Fruit fly (Drosophila melanogaster) whole organism, wandering third instar larva: ENCODE data around the gene fh.

Source experiments
- Abd-B ChIP-seq: fragments of >200 bp; optimal IDR thresholded peaks from 2 replicates; lab custom pipeline; 2017; ENCODE audit warnings: missing biosample characterization, missing genetic modification characterization
- fru ChIP-seq: fragments of 200-800 bp; sonication (Bioruptor generic); optimal IDR thresholded peaks from 3 replicates; lab custom pipeline; 2016; ENCODE audit warnings: missing biosample characterization, mild to moderate bottlenecking, missing genetic modification characterization
- rgr ChIP-seq: fragments of 200-800 bp; sonication (Bioruptor generic); optimal IDR thresholded peaks from 3 replicates; lab custom pipeline; 2016; ENCODE audit warnings: missing biosample characterization, mild to moderate bottlenecking, missing genetic modification characterization

dm6 chrX:9129436-9129835, 19.4 kb downstream of the fh start:
- TF ChIP-seq Abd-B (GFP tag; lab: Kevin White, UChicago) = no peak
- no peak for TF ChIP-seq fru (GFP tag; lab: Kevin White, UChicago)
- no peak for TF ChIP-seq rgr (GFP tag; lab: Kevin White, UChicago)
